Worm (Caenorhabditis elegans) whole organism, L2 larva: ENCODE data around the gene sli-1.

Experiments
- C34F6.9 ChIP-seq: fragments of 150-350 bp; optimal IDR thresholded peaks from 2 replicates; lab custom pipeline; 2014; ENCODE audit warnings: missing biosample characterization, missing genetic modification characterization
- F13H6.1 ChIP-seq: sonication (generic microtip); optimal IDR thresholded peaks from 2 replicates; lab custom pipeline; 2016; ENCODE audit warnings: missing genetic modification characterization, missing compliant biosample characterization
- R02D3.7 ChIP-seq: fragments of 150-350 bp; optimal IDR thresholded peaks from 2 replicates; lab custom pipeline; 2014; ENCODE audit warnings: missing biosample characterization, missing genetic modification characterization
- Y55F3AM.14 ChIP-seq: fragments of 200-800 bp; sonication (Bioruptor generic); optimal IDR thresholded peaks from 2 replicates; lab custom pipeline; 2018; ENCODE audit warnings: mild to moderate bottlenecking, missing genetic modification characterization, missing compliant biosample characterization
- ZK546.5 ChIP-seq: sonication (generic microtip); optimal IDR thresholded peaks from 2 replicates; lab custom pipeline; 2017; ENCODE audit warnings: missing biosample characterization, missing genetic modification characterization
- aly-2 ChIP-seq: fragments of 150-350 bp; optimal IDR thresholded peaks from 2 replicates; lab custom pipeline; 2014; ENCODE audit warnings: missing biosample characterization, missing genetic modification characterization
- ama-1 ChIP-seq: fragments of 150-350 bp; optimal IDR thresholded peaks from 2 replicates; lab custom pipeline; 2018; ENCODE audit warnings: inconsistent platforms
- blmp-1 ChIP-seq: sonication (generic microtip); optimal IDR thresholded peaks from 2 replicates; lab custom pipeline; 2017; ENCODE audit warnings: missing genetic modification characterization, mild to moderate bottlenecking, missing compliant biosample characterization, antibody characterized with exemption, moderate library complexity; ENCODE audit not compliant: insufficient read depth
- ceh-16 ChIP-seq: fragments of 150-350 bp; optimal IDR thresholded peaks from 2 replicates; lab custom pipeline; 2014; ENCODE audit warnings: missing biosample characterization, missing genetic modification characterization
- ceh-82 ChIP-seq: fragments of 150-350 bp; optimal IDR thresholded peaks from 2 replicates; lab custom pipeline; 2014; ENCODE audit warnings: missing biosample characterization, missing genetic modification characterization
- crh-2 ChIP-seq: sonication (generic microtip); optimal IDR thresholded peaks from 2 replicates; lab custom pipeline; 2017; ENCODE audit warnings: missing biosample characterization, missing genetic modification characterization
- dmd-4 ChIP-seq: sonication (generic microtip); optimal IDR thresholded peaks from 2 replicates; lab custom pipeline; 2017; ENCODE audit warnings: missing biosample characterization, missing genetic modification characterization
- egl-27 ChIP-seq: sonication (generic microtip); optimal IDR thresholded peaks from 3 replicates; lab custom pipeline; 2017; ENCODE audit warnings: missing biosample characterization, missing genetic modification reagents, missing genetic modification characterization
- elt-1 ChIP-seq: fragments of 150-350 bp; optimal IDR thresholded peaks from 2 replicates; lab custom pipeline; 2014; ENCODE audit warnings: missing biosample characterization, missing genetic modification characterization
- elt-3 ChIP-seq: sonication (generic microtip); optimal IDR thresholded peaks from 2 replicates; lab custom pipeline; 2017; ENCODE audit warnings: missing biosample characterization, missing genetic modification characterization
- fos-1 ChIP-seq: fragments of 150-350 bp; optimal IDR thresholded peaks from 2 replicates; lab custom pipeline; 2014; ENCODE audit warnings: missing biosample characterization, missing genetic modification characterization
- gmeb-1 ChIP-seq: fragments of 150-350 bp; optimal IDR thresholded peaks from 2 replicates; lab custom pipeline; 2014; ENCODE audit warnings: missing biosample characterization, missing genetic modification characterization
- lin-11 ChIP-seq: fragments of 150-350 bp; sonication (generic microtip); optimal IDR thresholded peaks from 2 replicates; lab custom pipeline; 2014; ENCODE audit warnings: missing biosample characterization, missing genetic modification characterization, inconsistent platforms, mixed read lengths
- lin-13 ChIP-seq: fragments of 150-350 bp; optimal IDR thresholded peaks from 2 replicates; lab custom pipeline; 2014; ENCODE audit warnings: missing biosample characterization, missing genetic modification reagents, missing genetic modification characterization
- mab-5 ChIP-seq: fragments of 150-350 bp; optimal IDR thresholded peaks from 2 replicates; lab custom pipeline; 2014; ENCODE audit warnings: missing biosample characterization, missing genetic modification characterization
- mbf-1 ChIP-seq: sonication (generic microtip); optimal IDR thresholded peaks from 2 replicates; lab custom pipeline; 2017; ENCODE audit warnings: missing biosample characterization, missing genetic modification characterization
- nhr-11 ChIP-seq: fragments of 150-350 bp; optimal IDR thresholded peaks from 2 replicates; lab custom pipeline; 2014; ENCODE audit warnings: missing biosample characterization, missing genetic modification characterization
- nhr-12 ChIP-seq: fragments of 150-350 bp; optimal IDR thresholded peaks from 2 replicates; lab custom pipeline; 2014; ENCODE audit warnings: missing biosample characterization, missing genetic modification characterization
- nhr-129 ChIP-seq: fragments of 150-350 bp; optimal IDR thresholded peaks from 2 replicates; lab custom pipeline; 2014; ENCODE audit warnings: missing biosample characterization, missing genetic modification characterization
- nhr-21 ChIP-seq: fragments of 150-350 bp; optimal IDR thresholded peaks from 2 replicates; lab custom pipeline; 2014; ENCODE audit warnings: missing biosample characterization, missing genetic modification characterization
- nhr-237 ChIP-seq: fragments of 150-350 bp; optimal IDR thresholded peaks from 2 replicates; lab custom pipeline; 2014; ENCODE audit warnings: missing biosample characterization, missing genetic modification characterization
- nhr-25 ChIP-seq: fragments of 150-350 bp; sonication (generic microtip); optimal IDR thresholded peaks from 3 replicates; lab custom pipeline; 2014; ENCODE audit warnings: missing biosample characterization, missing genetic modification characterization
- nhr-6 ChIP-seq: fragments of 150-350 bp; optimal IDR thresholded peaks from 2 replicates; lab custom pipeline; 2014; ENCODE audit warnings: missing biosample characterization, missing genetic modification characterization
- nhr-77 ChIP-seq: fragments of 150-350 bp; optimal IDR thresholded peaks from 2 replicates; lab custom pipeline; 2014; ENCODE audit warnings: missing biosample characterization, missing genetic modification characterization
- peb-1 ChIP-seq: fragments of 150-350 bp; optimal IDR thresholded peaks from 2 replicates; lab custom pipeline; 2014; ENCODE audit warnings: missing biosample characterization, missing genetic modification characterization
- sem-4 ChIP-seq: fragments of 150-350 bp; optimal IDR thresholded peaks from 2 replicates; lab custom pipeline; 2014; ENCODE audit warnings: missing biosample characterization, missing genetic modification reagents, missing genetic modification characterization
- skn-1 ChIP-seq: sonication (generic microtip); optimal IDR thresholded peaks from 2 replicates; lab custom pipeline; 2017; ENCODE audit warnings: missing biosample characterization, missing genetic modification characterization
- sma-3 ChIP-seq: sonication (generic microtip); optimal IDR thresholded peaks from 2 replicates; lab custom pipeline; 2016; ENCODE audit warnings: missing genetic modification reagents, missing genetic modification characterization, missing compliant biosample characterization
- sma-9 ChIP-seq, 2 experiments: fragments of 150-350 bp in 1 of 2; sonication (generic microtip) in 1 of 2; optimal IDR thresholded peaks; 2 replicates each; lab custom pipeline; 2014 to 2016; ENCODE audit warnings: missing genetic modification characterization in 2 of 2, mild to moderate bottlenecking in 1 of 2, missing biosample characterization in 1 of 2, missing compliant biosample characterization in 1 of 2, missing genetic modification reagents in 1 of 2, moderate library complexity in 1 of 2
- snpc-4 ChIP-seq: fragments of 150-350 bp; optimal IDR thresholded peaks from 2 replicates; lab custom pipeline; 2014; ENCODE audit warnings: missing biosample characterization, missing genetic modification characterization
- unc-39 ChIP-seq: fragments of 150-350 bp; optimal IDR thresholded peaks from 2 replicates; lab custom pipeline; 2014; ENCODE audit warnings: missing biosample characterization, missing genetic modification characterization
- unc-55 ChIP-seq: fragments of 150-350 bp; sonication (generic microtip); optimal IDR thresholded peaks from 3 replicates; lab custom pipeline; 2014; ENCODE audit warnings: missing biosample characterization, missing genetic modification reagents, missing genetic modification characterization
- unc-62 ChIP-seq: fragments of 150-350 bp; optimal IDR thresholded peaks from 2 replicates; lab custom pipeline; 2014; ENCODE audit warnings: missing biosample characterization, missing genetic modification reagents, missing genetic modification characterization
- zag-1 ChIP-seq: fragments of 150-350 bp; optimal IDR thresholded peaks from 2 replicates; lab custom pipeline; 2014; ENCODE audit warnings: missing biosample characterization, missing genetic modification characterization
- ztf-11 ChIP-seq: sonication (generic microtip); optimal IDR thresholded peaks from 2 replicates; lab custom pipeline; 2017; ENCODE audit warnings: missing biosample characterization, missing genetic modification characterization
- ztf-4 ChIP-seq: fragments of 150-350 bp; optimal IDR thresholded peaks from 2 replicates; lab custom pipeline; 2014; ENCODE audit warnings: missing biosample characterization, missing genetic modification characterization

The sli-1 gene

DNA sequence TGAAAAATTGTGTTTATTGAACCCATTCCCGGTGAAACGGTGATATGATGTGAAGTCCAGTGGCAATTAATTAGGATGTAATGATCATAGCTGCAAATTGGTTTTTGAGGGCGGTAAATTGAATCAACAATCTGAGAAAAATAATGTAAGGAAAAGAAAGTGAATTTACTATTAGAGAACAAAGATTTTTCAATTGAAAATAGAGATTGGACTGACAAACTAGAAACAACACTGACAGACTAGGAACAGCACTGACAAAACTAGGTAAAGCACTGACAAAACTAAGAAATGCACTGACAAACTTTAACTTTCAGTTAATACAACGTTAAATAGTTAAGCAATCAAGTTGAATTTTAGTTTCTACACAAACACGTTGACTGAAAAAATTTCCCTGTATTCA lies at the start of gene sli-1:
sli-1 (minus strand) TSS at position 101 of the 400 bp plus-strand sequence.
- TF ChIP-seq gmeb-1 (tag; lab: Kevin White, UChicago) (no peak), crh-2 (tag; lab: Kevin White, UChicago) (no peak), nhr-237 (tag; lab: Kevin White, UChicago) (no peak), nhr-6 (tag; lab: Kevin White, UChicago) (no peak), fos-1 (tag; lab: Kevin White, UChicago) (no peak), Y55F3AM.14 (GFP tag; lab: Kevin White, UChicago) (no peak), lin-13 (GFP tag; lab: Kevin White, UChicago) (no peak), F13H6.1 (tag; lab: Kevin White, UChicago) (no peak), sma-3 (GFP tag; lab: Kevin White, UChicago) (no peak), elt-1 (tag; lab: Kevin White, UChicago) (no peak), ztf-11 (tag; lab: Kevin White, UChicago) (no peak), elt-3 (tag; lab: Kevin White, UChicago) (no peak), ZK546.5 (tag; lab: Kevin White, UChicago) (no peak), nhr-12 (no peak), aly-2 (no peak), nhr-21 (tag; lab: Kevin White, UChicago) (no peak), unc-39 (no peak), ceh-82 (tag; lab: Kevin White, UChicago) (no peak)

- TF ChIP-seq ceh-16 (tag; lab: Kevin White, UChicago), result peak; percentile 38
- TF ChIP-seq dmd-4 (tag; lab: Kevin White, UChicago), result no peak
Observed at ce11 chrX:772184-772583, 46.4 kb upstream of the sli-1 start, which contains the start of gene T04G9.4. T04G9.4 (plus strand) TSS chrX:772476.

- TF ChIP-seq nhr-6 (tag; lab: Kevin White, UChicago) (no peak), nhr-237 (tag; lab: Kevin White, UChicago) (no peak), R02D3.7 (tag; lab: Kevin White, UChicago) (no peak)
Observed at ce11 chrX:770537-770936, 44.8 kb upstream of the sli-1 start, which contains the start of gene T04G9.7. T04G9.7 (plus strand) TSS chrX:770837.

DNA sequence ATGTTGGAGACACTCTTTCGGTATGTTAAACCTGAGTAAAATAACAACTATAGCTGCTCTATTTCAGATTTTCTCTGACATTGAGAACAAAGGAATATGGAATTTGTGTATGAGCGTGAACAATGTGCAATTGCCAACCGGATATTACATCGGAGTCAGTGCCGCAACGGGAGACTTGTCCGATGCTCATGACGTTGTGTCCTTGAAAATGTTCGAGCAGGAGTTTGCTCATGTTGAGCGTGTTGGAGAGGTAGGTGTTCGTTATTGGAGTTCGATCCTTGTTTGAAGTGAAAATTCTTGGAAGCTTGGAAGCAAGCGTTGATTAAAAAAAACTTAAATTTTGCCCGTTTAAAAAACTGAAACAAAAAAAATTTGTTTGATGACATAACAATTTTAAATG lies 43.8 kb upstream of the sli-1 start:
- TF ChIP-seq aly-2 (no peak), nhr-237 (tag; lab: Kevin White, UChicago) (no peak), unc-55 (GFP tag; lab: Kevin White, UChicago) (no peak), skn-1 (tag; lab: Kevin White, UChicago) (no peak)

ce11 chrX:768061-768646 lies 42.4 kb upstream of the sli-1 start, which contains the start of the genes trap-2 and ile-2:
trap-2 (minus strand) TSS chrX:768069.
ile-2 (plus strand) TSS chrX:768596.
- peak; percentile 95 for TF ChIP-seq unc-55 (GFP tag; lab: Kevin White, UChicago)
- no peak for TF ChIP-seq unc-39
- peak; percentile 88 for TF ChIP-seq blmp-1 (tag; lab: Kevin White, UChicago)
- peak; percentile 87 for TF ChIP-seq lin-11
- TF ChIP-seq fos-1 (tag; lab: Kevin White, UChicago), result peak; percentile 97
- no peak for TF ChIP-seq ztf-11 (tag; lab: Kevin White, UChicago)
- peak; percentile 90 for TF ChIP-seq lin-13 (GFP tag; lab: Kevin White, UChicago)
- TF ChIP-seq peb-1 (tag; lab: Kevin White, UChicago), result peak; percentile 17
- peak; percentile 91 for TF ChIP-seq mab-5
- peak; percentile 95 for TF ChIP-seq nhr-129 (tag; lab: Kevin White, UChicago)
- no peak for TF ChIP-seq elt-3 (tag; lab: Kevin White, UChicago)
- TF ChIP-seq nhr-6 (tag; lab: Kevin White, UChicago), result peak; percentile 82
- TF ChIP-seq aly-2, result no peak
- peak; percentile 95 for TF ChIP-seq C34F6.9 (tag; lab: Kevin White, UChicago)
- TF ChIP-seq nhr-12, result no peak
- TF ChIP-seq skn-1 (tag; lab: Kevin White, UChicago), result no peak
- peak; percentile 32 for TF ChIP-seq ceh-82 (tag; lab: Kevin White, UChicago)
- TF ChIP-seq egl-27 (tag; lab: Kevin White, UChicago), result peak; percentile 38
- no peak for TF ChIP-seq mbf-1 (tag; lab: Kevin White, UChicago)
- TF ChIP-seq sem-4 (tag; lab: Kevin White, UChicago), result peak; percentile 83
- peak; percentile 33 for TF ChIP-seq ZK546.5 (tag; lab: Kevin White, UChicago)
- TF ChIP-seq R02D3.7 (tag; lab: Kevin White, UChicago), result no peak
- peak; percentile 85 for TF ChIP-seq nhr-25
- TF ChIP-seq ztf-4 (tag; lab: Kevin White, UChicago), result peak; percentile 62
- peak; percentile 72 for TF ChIP-seq gmeb-1 (tag; lab: Kevin White, UChicago)
- TF ChIP-seq sma-3 (GFP tag; lab: Kevin White, UChicago), result peak; percentile 92
- TF ChIP-seq sma-9 (GFP tag; optimal IDR thresholded peaks at IDR 0.05; lab: Kevin White, UChicago), result peak; percentile 92
- TF ChIP-seq sma-9 (tag; optimal IDR thresholded peaks at IDR 0.05; lab: Kevin White, UChicago), result no peak
- peak; percentile 26 for TF ChIP-seq Y55F3AM.14 (GFP tag; lab: Kevin White, UChicago)
- peak; percentile 82 for TF ChIP-seq snpc-4 (tag; lab: Kevin White, UChicago)
- TF ChIP-seq ama-1, result no peak
- TF ChIP-seq nhr-77 (tag; lab: Kevin White, UChicago), result peak; percentile 81
- TF ChIP-seq unc-62 (GFP tag; lab: Kevin White, UChicago), result no peak
- TF ChIP-seq nhr-21 (tag; lab: Kevin White, UChicago), result peak; percentile 90
- TF ChIP-seq zag-1 (tag; lab: Kevin White, UChicago), result peak; percentile 91
- TF ChIP-seq ceh-16 (tag; lab: Kevin White, UChicago), result peak; percentile 78
- peak; percentile 2 for TF ChIP-seq nhr-11 (tag; lab: Kevin White, UChicago)
